Fruit fly (Drosophila melanogaster) whole organism, embryonic: Measurements from ENCODE around the gene RabGGTa.
A peak's percentile ranks its signal among the peaks of the same experiment; 100 is the strongest.

Source experiments
- Atf-2 ChIP-seq: fragments of 200-800 bp; sonication (Bioruptor generic); optimal IDR thresholded peaks from 2 replicates; lab custom pipeline; 2016; ENCODE audit warnings: missing biosample characterization, missing genetic modification characterization
- CG10654 ChIP-seq: fragments of 200-800 bp; sonication (Bioruptor generic); optimal IDR thresholded peaks from 2 replicates; lab custom pipeline; 2016; ENCODE audit warnings: missing biosample characterization, missing genetic modification characterization
- CG10959 ChIP-seq: fragments of 200-800 bp; sonication (Bioruptor generic); IDR thresholded peaks from 2 replicates; pipeline ENCODE4 v1.3.6; 2022; ENCODE audit warnings: missing biosample characterization, missing genetic modification characterization
- CG11723 ChIP-seq: fragments of 200-800 bp; sonication (Bioruptor generic); optimal IDR thresholded peaks from 2 replicates; lab custom pipeline; 2017; ENCODE audit warnings: missing biosample characterization, mild to moderate bottlenecking, missing genetic modification characterization
- CG14441 ChIP-seq: fragments of 200-800 bp; sonication (Bioruptor generic); IDR thresholded peaks from 2 replicates; pipeline ENCODE4 v1.3.6; 2022; ENCODE audit warnings: missing biosample characterization, missing genetic modification characterization
- CG16863 ChIP-seq: fragments of 200-800 bp; sonication (Bioruptor generic); optimal IDR thresholded peaks from 3 replicates; lab custom pipeline; 2016; ENCODE audit warnings: missing biosample characterization, missing genetic modification characterization
- CG30020 ChIP-seq: fragments of 200-800 bp; optimal IDR thresholded peaks from 2 replicates; lab custom pipeline; 2019; ENCODE audit warnings: missing biosample characterization, mild to moderate bottlenecking, missing genetic modification characterization, moderate library complexity
- CG30431 ChIP-seq: fragments of 200-800 bp; sonication (Bioruptor generic); optimal IDR thresholded peaks from 2 replicates; lab custom pipeline; 2017; ENCODE audit warnings: missing biosample characterization, missing genetic modification characterization
- CG33213 ChIP-seq: fragments of 200-800 bp; sonication (Bioruptor generic); optimal IDR thresholded peaks from 3 replicates; lab custom pipeline; 2016; ENCODE audit warnings: missing biosample characterization, missing genetic modification characterization
- CG43689 ChIP-seq: fragments of 200-800 bp; sonication (Bioruptor generic); IDR thresholded peaks from 2 replicates; pipeline ENCODE4 v1.3.6; 2022; ENCODE audit warnings: missing biosample characterization, missing genetic modification characterization
- CG4707 ChIP-seq: fragments of 200-800 bp; sonication (Bioruptor generic); optimal IDR thresholded peaks from 2 replicates; lab custom pipeline; 2018; ENCODE audit warnings: missing biosample characterization, mild to moderate bottlenecking, missing genetic modification characterization, moderate library complexity
- CG5953 ChIP-seq: fragments of 200-800 bp; sonication (Bioruptor generic); IDR thresholded peaks from 2 replicates; pipeline ENCODE4 v1.3.6; 2022; ENCODE audit warnings: missing biosample characterization, missing genetic modification characterization
- CG6854 ChIP-seq: fragments of 200-800 bp; sonication (Bioruptor generic); optimal IDR thresholded peaks from 3 replicates; lab custom pipeline; 2017; ENCODE audit warnings: missing biosample characterization, mild to moderate bottlenecking, missing genetic modification characterization
- CG8359 ChIP-seq: fragments of 200-800 bp; sonication (Bioruptor generic); optimal IDR thresholded peaks from 2 replicates; lab custom pipeline; 2017; ENCODE audit warnings: missing biosample characterization, mild to moderate bottlenecking, missing genetic modification characterization, borderline replicate concordance
- CG9215 ChIP-seq: fragments of 200-800 bp; sonication (Bioruptor generic); IDR thresholded peaks from 2 replicates; pipeline ENCODE4 v1.3.6; 2022; ENCODE audit warnings: missing biosample characterization, missing genetic modification characterization
- D ChIP-seq, 2 experiments: fragments of 200-800 bp in 1 of 2; fragments of >200 bp in 1 of 2; sonication (Bioruptor generic) in 1 of 2; optimal IDR thresholded peaks; 2 replicates in 1 of 2; 3 replicates in 1 of 2; lab custom pipeline; 2017; ENCODE audit warnings: mild to moderate bottlenecking in 1 of 2, missing biosample characterization in 1 of 2, missing genetic modification characterization in 1 of 2, missing genetic modification reagents in 1 of 2
- Eip74EF ChIP-seq, 2 experiments: fragments of 200-800 bp in 1 of 2; fragments of >200 bp in 1 of 2; sonication (Bioruptor generic) in 1 of 2; optimal IDR thresholded peaks; 2 replicates each; lab custom pipeline; 2017 to 2019; ENCODE audit warnings: missing biosample characterization in 2 of 2, missing genetic modification characterization in 2 of 2, mild to moderate bottlenecking in 1 of 2, moderate library complexity in 1 of 2
- Gsc ChIP-seq: fragments of 200-800 bp; sonication (Bioruptor generic); IDR thresholded peaks from 2 replicates; pipeline ENCODE4 v1.3.6; 2022; ENCODE audit warnings: missing biosample characterization, missing genetic modification characterization
- HHEX ChIP-seq: fragments of 200-800 bp; sonication (Bioruptor generic); optimal IDR thresholded peaks from 3 replicates; lab custom pipeline; 2017; ENCODE audit warnings: missing biosample characterization, mild to moderate bottlenecking, missing genetic modification characterization, missing genetic modification reagents
- HmgD ChIP-seq: fragments of 200-800 bp; sonication (Bioruptor generic); optimal IDR thresholded peaks from 3 replicates; lab custom pipeline; 2016; ENCODE audit warnings: missing biosample characterization, missing genetic modification characterization
- Kr ChIP-seq: fragments of 200-800 bp; sonication (Bioruptor generic); optimal IDR thresholded peaks from 2 replicates; lab custom pipeline; 2017; ENCODE audit warnings: missing biosample characterization, mild to moderate bottlenecking, missing genetic modification characterization
- Nf-YA ChIP-seq: fragments of 200-800 bp; sonication (Bioruptor generic); IDR thresholded peaks from 2 replicates; pipeline ENCODE4 v1.3.6; 2022; ENCODE audit warnings: missing biosample characterization, missing genetic modification characterization
- Pdp1 ChIP-seq, 2 experiments: fragments of 200-800 bp; sonication (Bioruptor generic); optimal IDR thresholded peaks; 3 replicates each; lab custom pipeline; 2016; ENCODE audit warnings: missing biosample characterization in 2 of 2, missing genetic modification characterization in 2 of 2, mild to moderate bottlenecking in 1 of 2, moderate library complexity in 1 of 2
- Spps ChIP-seq: fragments of 200-800 bp; sonication (Bioruptor generic); optimal IDR thresholded peaks from 2 replicates; lab custom pipeline; 2018; ENCODE audit warnings: missing biosample characterization, mild to moderate bottlenecking, missing genetic modification characterization
- Sry-β ChIP-seq: fragments of 200-800 bp; sonication (Bioruptor generic); optimal IDR thresholded peaks from 2 replicates; lab custom pipeline; 2018; ENCODE audit warnings: missing biosample characterization, mild to moderate bottlenecking, missing genetic modification characterization, moderate library complexity
- Trl ChIP-seq, 3 experiments: fragments of >200 bp in 2 of 3; fragments of 200-800 bp in 1 of 3; sonication (Bioruptor generic) in 1 of 3; optimal IDR thresholded peaks; 2 replicates in 1 of 3; 3 replicates in 2 of 3; lab custom pipeline; 2016 to 2017; ENCODE audit warnings: missing biosample characterization in 1 of 3, missing genetic modification characterization in 1 of 3
- ac ChIP-seq: fragments of 200-800 bp; sonication (Bioruptor generic); optimal IDR thresholded peaks from 3 replicates; lab custom pipeline; 2017; ENCODE audit warnings: missing biosample characterization, mild to moderate bottlenecking, missing genetic modification characterization
- al ChIP-seq: fragments of 200-800 bp; sonication (Bioruptor generic); IDR thresholded peaks from 2 replicates; pipeline ENCODE4 v1.3.6; 2022; ENCODE audit warnings: missing biosample characterization, missing genetic modification characterization
- amos ChIP-seq: fragments of 200-800 bp; sonication (Bioruptor generic); IDR thresholded peaks from 2 replicates; pipeline ENCODE4 v1.3.6; 2022; ENCODE audit warnings: missing biosample characterization, missing genetic modification characterization; ENCODE audit not compliant: partially characterized antibody
- bab2 ChIP-seq: fragments of 200-800 bp; sonication (Bioruptor generic); optimal IDR thresholded peaks from 2 replicates; lab custom pipeline; 2016; ENCODE audit warnings: missing biosample characterization, missing genetic modification characterization
- br ChIP-seq: fragments of >200 bp; optimal IDR thresholded peaks from 2 replicates; lab custom pipeline; 2017
- cad ChIP-seq: fragments of >200 bp; optimal IDR thresholded peaks from 2 replicates; lab custom pipeline; 2017; ENCODE audit warnings: missing biosample characterization, missing genetic modification characterization
- crc ChIP-seq: fragments of 200-800 bp; sonication (Bioruptor generic); optimal IDR thresholded peaks from 2 replicates; lab custom pipeline; 2016; ENCODE audit warnings: missing biosample characterization, missing genetic modification characterization
- fd102C ChIP-seq: fragments of 200-800 bp; sonication (Bioruptor generic); optimal IDR thresholded peaks from 2 replicates; lab custom pipeline; 2018; ENCODE audit warnings: missing biosample characterization, mild to moderate bottlenecking, missing genetic modification characterization, moderate library complexity
- ftz-f1 ChIP-seq: fragments of 200-800 bp; sonication (Bioruptor generic); optimal IDR thresholded peaks from 2 replicates; lab custom pipeline; 2016; ENCODE audit warnings: missing biosample characterization, missing genetic modification characterization
- gsb-n ChIP-seq: fragments of 200-800 bp; sonication (Bioruptor generic); optimal IDR thresholded peaks from 3 replicates; lab custom pipeline; 2018; ENCODE audit warnings: missing biosample characterization, mild to moderate bottlenecking, missing genetic modification characterization
- h ChIP-seq: fragments of >200 bp; optimal IDR thresholded peaks from 2 replicates; lab custom pipeline; 2017
- lab ChIP-seq: fragments of 200-800 bp; sonication (Bioruptor generic); optimal IDR thresholded peaks from 3 replicates; lab custom pipeline; 2017; ENCODE audit warnings: missing biosample characterization, missing genetic modification characterization, mild to moderate bottlenecking, moderate library complexity, missing genetic modification reagents
- luna ChIP-seq: fragments of 200-800 bp; sonication (Bioruptor generic); optimal IDR thresholded peaks from 2 replicates; lab custom pipeline; 2016; ENCODE audit warnings: missing biosample characterization, missing genetic modification characterization
- mirr ChIP-seq: fragments of 200-800 bp; sonication (Bioruptor generic); optimal IDR thresholded peaks from 3 replicates; lab custom pipeline; 2018; ENCODE audit warnings: missing biosample characterization, mild to moderate bottlenecking, missing genetic modification characterization
- nerfin-1 ChIP-seq: fragments of 200-800 bp; sonication (Bioruptor generic); optimal IDR thresholded peaks from 3 replicates; lab custom pipeline; 2019; ENCODE audit warnings: missing biosample characterization, mild to moderate bottlenecking, missing genetic modification characterization, moderate library complexity
- nerfin-2 ChIP-seq: fragments of 200-800 bp; sonication (Bioruptor generic); IDR thresholded peaks from 2 replicates; pipeline ENCODE4 v1.3.6; 2022; ENCODE audit warnings: missing biosample characterization, missing genetic modification characterization; ENCODE audit not compliant: partially characterized antibody
- nmo ChIP-seq: fragments of 200-800 bp; sonication (Bioruptor generic); optimal IDR thresholded peaks from 2 replicates; lab custom pipeline; 2018; ENCODE audit warnings: missing biosample characterization, mild to moderate bottlenecking, missing genetic modification characterization, moderate library complexity
- ro ChIP-seq: fragments of 200-800 bp; sonication (Bioruptor generic); IDR thresholded peaks from 2 replicates; pipeline ENCODE4 v1.3.6; 2022; ENCODE audit warnings: missing biosample characterization, missing genetic modification characterization
- schlank ChIP-seq: fragments of 200-800 bp; sonication (Bioruptor generic); optimal IDR thresholded peaks from 2 replicates; lab custom pipeline; 2018; ENCODE audit warnings: missing biosample characterization, mild to moderate bottlenecking, missing genetic modification characterization
- scrt ChIP-seq: fragments of 200-800 bp; sonication (Bioruptor generic); optimal IDR thresholded peaks from 2 replicates; lab custom pipeline; 2018; ENCODE audit warnings: missing biosample characterization, mild to moderate bottlenecking, missing genetic modification characterization, moderate library complexity
- tap ChIP-seq: fragments of 200-800 bp; optimal IDR thresholded peaks from 3 replicates; lab custom pipeline; 2019; ENCODE audit warnings: missing biosample characterization, mild to moderate bottlenecking, missing genetic modification characterization, moderate library complexity
- tna ChIP-seq: fragments of 200-800 bp; sonication (Bioruptor generic); IDR thresholded peaks from 2 replicates; pipeline ENCODE4 v1.3.6; 2022; ENCODE audit warnings: missing biosample characterization, missing genetic modification characterization; ENCODE audit not compliant: partially characterized antibody
- ttk ChIP-seq: fragments of 200-800 bp; sonication (Bioruptor generic); IDR thresholded peaks from 2 replicates; pipeline ENCODE4 v2.1.2; 2022; ENCODE audit warnings: missing biosample characterization, missing genetic modification characterization
- twi ChIP-seq: fragments of 200-800 bp; optimal IDR thresholded peaks from 2 replicates; lab custom pipeline; 2019; ENCODE audit warnings: missing biosample characterization, mild to moderate bottlenecking, missing genetic modification characterization, moderate library complexity
- wek ChIP-seq: fragments of 200-800 bp; sonication (Bioruptor generic); optimal IDR thresholded peaks from 3 replicates; lab custom pipeline; 2018; ENCODE audit warnings: missing biosample characterization, mild to moderate bottlenecking, missing genetic modification characterization, moderate library complexity

The RabGGTa gene

DNA sequence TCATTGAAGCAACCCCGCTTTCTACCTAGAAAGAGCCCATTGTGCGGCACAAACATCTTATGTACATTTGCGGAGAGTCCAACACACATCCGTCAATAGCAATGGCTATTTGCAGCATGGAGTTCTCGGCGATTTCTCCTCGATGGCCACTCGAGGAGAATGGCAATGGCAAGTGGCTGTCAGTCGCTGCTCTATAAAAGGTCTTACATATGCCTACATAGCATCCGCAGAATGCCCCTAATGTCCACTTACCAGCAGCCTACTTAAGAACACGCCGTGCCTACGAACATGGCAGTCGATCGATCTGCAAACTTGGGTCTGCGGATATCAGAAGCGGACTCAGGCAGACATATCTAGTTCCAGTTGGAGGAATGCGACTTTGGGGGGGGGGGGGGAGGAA lies 13.7 kb upstream of the RabGGTa start (continued):
- TF ChIP-seq CG10959 (GFP tag; lab: Robert Waterston, UW) (no peak), cad (no peak), Sry-β (GFP tag; lab: Kevin White, UChicago) (no peak), scrt (GFP tag; lab: Kevin White, UChicago) (no peak), h (lab: Kevin White, UChicago) (no peak), CG16863 (GFP tag; lab: Kevin White, UChicago) (no peak), crc (GFP tag; lab: Kevin White, UChicago) (no peak), CG5953 (GFP tag; lab: Robert Waterston, UW) (no peak), CG9215 (GFP tag; lab: Robert Waterston, UW) (no peak), CG30020 (no peak), bab2 (no peak), CG30431 (GFP tag; lab: Kevin White, UChicago) (no peak), mirr (GFP tag; lab: Kevin White, UChicago) (no peak), CG33213 (GFP tag; lab: Kevin White, UChicago) (no peak), CG6854 (GFP tag; lab: Kevin White, UChicago) (no peak), Spps (no peak), HmgD (GFP tag; lab: Kevin White, UChicago) (no peak), tap (tag; lab: Kevin White, UChicago) (no peak), Eip74EF (GFP tag; optimal IDR thresholded peaks at IDR 0.05; lab: Kevin White, UChicago) (no peak), tna (no peak), fd102C (peak; percentile 31), gsb-n (no peak), wek (peak; percentile 71), CG14441 (GFP tag; lab: Robert Waterston, UW) (no peak), lab (no peak), Trl (optimal IDR thresholded peaks at IDR 0.05; lab: Kevin White, UChicago) (no peak), Trl (GFP tag; optimal IDR thresholded peaks at IDR 0.05; lab: Kevin White, UChicago) (no peak), Kr (peak; percentile 33), ac (GFP tag; lab: Kevin White, UChicago) (no peak), Gsc (no peak), schlank (tag; lab: Kevin White, UChicago) (no peak), al (GFP tag; lab: Robert Waterston, UW) (no peak), Pdp1 (GFP tag; optimal IDR thresholded peaks at IDR 0.05; lab: Kevin White, UChicago) (no peak), HHEX (GFP tag; lab: Kevin White, UChicago) (no peak), amos (no peak), CG43689 (GFP tag; lab: Robert Waterston, UW) (no peak), nerfin-1 (tag; lab: Kevin White, UChicago) (no peak), twi (tag; lab: Kevin White, UChicago) (peak; percentile 77), ro (GFP tag; lab: Robert Waterston, UW) (no peak), nmo (GFP tag; lab: Kevin White, UChicago) (no peak), luna (GFP tag; lab: Kevin White, UChicago) (no peak), CG8359 (no peak), br (lab: Kevin White, UChicago) (no peak), CG10654 (GFP tag; lab: Kevin White, UChicago) (no peak), ttk (GFP tag; lab: Robert Waterston, UW) (no peak), D (optimal IDR thresholded peaks at IDR 0.05; lab: Kevin White, UChicago) (peak; percentile 90), D (GFP tag; optimal IDR thresholded peaks at IDR 0.05; lab: Kevin White, UChicago) (no peak), Atf-2 (GFP tag; lab: Kevin White, UChicago) (no peak), CG4707 (GFP tag; lab: Kevin White, UChicago) (peak; percentile 31), nerfin-2 (GFP tag; lab: Robert Waterston, UW) (no peak), CG11723 (GFP tag; lab: Kevin White, UChicago) (no peak), Nf-YA (no peak), ftz-f1 (GFP tag; lab: Kevin White, UChicago) (no peak)
